Fruit fly (Drosophila melanogaster) whole organism, prepupa: ENCODE data around the gene CG33331.

ENCODE experiments used
- Blimp-1 ChIP-seq: fragments of 200-800 bp; sonication (Bioruptor generic); optimal IDR thresholded peaks from 3 replicates; lab custom pipeline; 2017; ENCODE audit warnings: missing biosample characterization, missing genetic modification characterization, mild to moderate bottlenecking, moderate library complexity, missing genetic modification reagents
- CG10631 ChIP-seq: fragments of 200-800 bp; sonication (Bioruptor generic); optimal IDR thresholded peaks from 2 replicates; lab custom pipeline; 2016; ENCODE audit warnings: missing biosample characterization, missing genetic modification characterization
- CG10669 ChIP-seq: fragments of 200-800 bp; sonication (Bioruptor generic); optimal IDR thresholded peaks from 3 replicates; lab custom pipeline; 2018; ENCODE audit warnings: missing biosample characterization, mild to moderate bottlenecking, missing genetic modification characterization, moderate library complexity
- CG11762 ChIP-seq: fragments of 200-800 bp; sonication (Bioruptor generic); optimal IDR thresholded peaks from 3 replicates; lab custom pipeline; 2016; ENCODE audit warnings: missing biosample characterization, missing genetic modification characterization; ENCODE audit not compliant: insufficient read depth
- CG11902 ChIP-seq: fragments of 200-800 bp; sonication (Bioruptor generic); optimal IDR thresholded peaks from 3 replicates; lab custom pipeline; 2016; ENCODE audit warnings: missing biosample characterization, missing genetic modification characterization
- CG15336 ChIP-seq: fragments of 200-800 bp; sonication (Bioruptor generic); IDR thresholded peaks from 2 replicates; pipeline ENCODE4 v1.3.6; 2022; ENCODE audit warnings: missing biosample characterization, missing genetic modification characterization
- CG1621 ChIP-seq: fragments of 200-800 bp; sonication (Bioruptor generic); optimal IDR thresholded peaks from 3 replicates; lab custom pipeline; 2018; ENCODE audit warnings: missing biosample characterization, mild to moderate bottlenecking, missing genetic modification characterization
- CG16779 ChIP-seq: fragments of 200-800 bp; sonication (Bioruptor generic); optimal IDR thresholded peaks from 3 replicates; lab custom pipeline; 2017; ENCODE audit warnings: missing biosample characterization, mild to moderate bottlenecking, missing genetic modification characterization
- CG3032 ChIP-seq: fragments of 200-800 bp; optimal IDR thresholded peaks from 2 replicates; lab custom pipeline; 2019; ENCODE audit warnings: missing biosample characterization, mild to moderate bottlenecking, missing genetic modification characterization, moderate library complexity
- CG31627 ChIP-seq: fragments of 200-800 bp; sonication (Bioruptor generic); optimal IDR thresholded peaks from 3 replicates; lab custom pipeline; 2016; ENCODE audit warnings: missing biosample characterization, missing genetic modification characterization
- CG32006 ChIP-seq: fragments of 200-800 bp; sonication (Bioruptor generic); optimal IDR thresholded peaks from 3 replicates; lab custom pipeline; 2017; ENCODE audit warnings: missing biosample characterization, mild to moderate bottlenecking, missing genetic modification characterization
- CG3919 ChIP-seq: fragments of 200-800 bp; sonication (Bioruptor generic); optimal IDR thresholded peaks from 3 replicates; lab custom pipeline; 2016; ENCODE audit warnings: missing biosample characterization, missing genetic modification characterization
- CG4318 ChIP-seq: fragments of 200-800 bp; sonication (Bioruptor generic); optimal IDR thresholded peaks from 3 replicates; lab custom pipeline; 2017; ENCODE audit warnings: missing biosample characterization, mild to moderate bottlenecking, missing genetic modification characterization
- CG6163 ChIP-seq: fragments of 200-800 bp; sonication (Bioruptor generic); IDR thresholded peaks from 3 replicates; pipeline ENCODE4 v1.3.6; 2022; ENCODE audit warnings: missing biosample characterization, missing genetic modification characterization
- CG6276 ChIP-seq: fragments of 200-800 bp; sonication (Bioruptor generic); optimal IDR thresholded peaks from 2 replicates; lab custom pipeline; 2017; ENCODE audit warnings: missing biosample characterization, mild to moderate bottlenecking, missing genetic modification characterization
- CG6808 ChIP-seq: fragments of 200-800 bp; sonication (Bioruptor generic); optimal IDR thresholded peaks from 3 replicates; lab custom pipeline; 2017; ENCODE audit warnings: missing biosample characterization, missing genetic modification characterization, mild to moderate bottlenecking, moderate library complexity, missing genetic modification reagents
- CG6854 ChIP-seq: fragments of 200-800 bp; sonication (Bioruptor generic); optimal IDR thresholded peaks from 2 replicates; lab custom pipeline; 2017; ENCODE audit warnings: missing biosample characterization, mild to moderate bottlenecking, missing genetic modification characterization
- CG7368 ChIP-seq: fragments of 200-800 bp; sonication (Bioruptor generic); optimal IDR thresholded peaks from 3 replicates; lab custom pipeline; 2016; ENCODE audit warnings: missing biosample characterization, missing genetic modification characterization
- CG8319 ChIP-seq: fragments of 200-800 bp; sonication (Bioruptor generic); optimal IDR thresholded peaks from 3 replicates; lab custom pipeline; 2016; ENCODE audit warnings: missing biosample characterization, missing genetic modification characterization
- CG8632 ChIP-seq: fragments of 200-800 bp; sonication (Bioruptor generic); optimal IDR thresholded peaks from 3 replicates; lab custom pipeline; 2016; ENCODE audit warnings: missing biosample characterization, missing genetic modification characterization
- Eip75B ChIP-seq: fragments of 200-800 bp; sonication (Bioruptor generic); optimal IDR thresholded peaks from 3 replicates; lab custom pipeline; 2016; ENCODE audit warnings: missing biosample characterization, missing genetic modification characterization
- Eip78C ChIP-seq: fragments of 200-800 bp; sonication (Bioruptor generic); peaks from one replicate; lab custom pipeline; 2016; ENCODE audit warnings: missing biosample characterization, missing genetic modification characterization
- Eip93F ChIP-seq: fragments of 200-800 bp; sonication (Bioruptor generic); optimal IDR thresholded peaks from 2 replicates; lab custom pipeline; 2016; ENCODE audit warnings: missing biosample characterization, mild to moderate bottlenecking, missing genetic modification characterization
- Ets21C ChIP-seq: fragments of 200-800 bp; sonication (Bioruptor generic); optimal IDR thresholded peaks from 3 replicates; lab custom pipeline; 2016; ENCODE audit warnings: missing biosample characterization, missing genetic modification characterization
- Ets96B ChIP-seq: fragments of 200-800 bp; optimal IDR thresholded peaks from 2 replicates; lab custom pipeline; 2019; ENCODE audit warnings: missing biosample characterization, mild to moderate bottlenecking, missing genetic modification characterization, moderate library complexity
- Hr38 ChIP-seq: sonication (Bioruptor generic); optimal IDR thresholded peaks from 2 replicates; lab custom pipeline; 2016; ENCODE audit warnings: missing biosample characterization, missing genetic modification characterization
- Hr39 ChIP-seq: fragments of 200-800 bp; sonication (Bioruptor generic); optimal IDR thresholded peaks from 2 replicates; lab custom pipeline; 2016; ENCODE audit warnings: missing biosample characterization, missing genetic modification characterization
- Hr4 ChIP-seq: fragments of 200-800 bp; sonication (Bioruptor generic); optimal IDR thresholded peaks from 3 replicates; lab custom pipeline; 2016; ENCODE audit warnings: missing biosample characterization, missing genetic modification characterization
- Lpt ChIP-seq: fragments of 200-800 bp; sonication (Bioruptor generic); optimal IDR thresholded peaks from 3 replicates; lab custom pipeline; 2016; ENCODE audit warnings: missing biosample characterization, missing genetic modification characterization
- Met ChIP-seq: fragments of 200-800 bp; sonication (Bioruptor generic); optimal IDR thresholded peaks from 3 replicates; lab custom pipeline; 2016; ENCODE audit warnings: missing biosample characterization, missing genetic modification characterization
- OdsH ChIP-seq: fragments of 200-800 bp; sonication (Bioruptor generic); optimal IDR thresholded peaks from 3 replicates; lab custom pipeline; 2016; ENCODE audit warnings: missing biosample characterization, missing genetic modification characterization
- Smox ChIP-seq: fragments of 200-800 bp; sonication (Bioruptor generic); optimal IDR thresholded peaks from 3 replicates; lab custom pipeline; 2016; ENCODE audit warnings: missing biosample characterization, missing genetic modification characterization
- Sox102F ChIP-seq: fragments of 200-800 bp; sonication (Bioruptor generic); optimal IDR thresholded peaks from 2 replicates; lab custom pipeline; 2016; ENCODE audit warnings: missing biosample characterization, mild to moderate bottlenecking, missing genetic modification characterization
- Sox14 ChIP-seq: fragments of 200-800 bp; sonication (Bioruptor generic); optimal IDR thresholded peaks from 3 replicates; lab custom pipeline; 2016; ENCODE audit warnings: missing biosample characterization, missing genetic modification characterization
- achi ChIP-seq: fragments of 200-800 bp; sonication (Bioruptor generic); optimal IDR thresholded peaks from 3 replicates; lab custom pipeline; 2016; ENCODE audit warnings: missing biosample characterization, missing genetic modification characterization
- dac ChIP-seq: fragments of 200-800 bp; sonication (Bioruptor generic); optimal IDR thresholded peaks from 2 replicates; lab custom pipeline; 2017; ENCODE audit warnings: missing biosample characterization, mild to moderate bottlenecking, missing genetic modification characterization
- dsx ChIP-seq: fragments of 200-800 bp; optimal IDR thresholded peaks from 3 replicates; lab custom pipeline; 2019; ENCODE audit warnings: missing biosample characterization, mild to moderate bottlenecking, missing genetic modification characterization, moderate library complexity; ENCODE audit not compliant: poor library complexity, severe bottlenecking
- eg ChIP-seq: fragments of 200-800 bp; sonication (Bioruptor generic); IDR thresholded peaks from 3 replicates; pipeline ENCODE4 v1.3.6; 2022; ENCODE audit warnings: missing biosample characterization, missing genetic modification characterization
- esn ChIP-seq: fragments of 200-800 bp; sonication (Bioruptor generic); optimal IDR thresholded peaks from 2 replicates; lab custom pipeline; 2016; ENCODE audit warnings: missing biosample characterization, mild to moderate bottlenecking, missing genetic modification characterization, moderate library complexity
- fd59A ChIP-seq: fragments of 200-800 bp; sonication (Bioruptor generic); optimal IDR thresholded peaks from 2 replicates; lab custom pipeline; 2017; ENCODE audit warnings: missing biosample characterization, mild to moderate bottlenecking, missing genetic modification characterization, missing genetic modification reagents
- salr ChIP-seq, 2 experiments: fragments of 200-800 bp; sonication (Bioruptor generic); optimal IDR thresholded peaks; 3 replicates each; lab custom pipeline; 2016 to 2018; ENCODE audit warnings: missing biosample characterization in 2 of 2, missing genetic modification characterization in 2 of 2, mild to moderate bottlenecking in 1 of 2
- spab ChIP-seq: fragments of 200-800 bp; sonication (Bioruptor generic); optimal IDR thresholded peaks from 2 replicates; lab custom pipeline; 2017; ENCODE audit warnings: missing biosample characterization, mild to moderate bottlenecking, missing genetic modification characterization, missing genetic modification reagents
- ss ChIP-seq, 2 experiments: fragments of 200-800 bp; sonication (Bioruptor generic); optimal IDR thresholded peaks; 2 replicates in 1 of 2; 3 replicates in 1 of 2; lab custom pipeline; 2017 to 2018; ENCODE audit warnings: mild to moderate bottlenecking in 2 of 2, missing biosample characterization in 2 of 2, missing genetic modification characterization in 2 of 2, moderate library complexity in 1 of 2
- svp ChIP-seq: fragments of 200-800 bp; sonication (Bioruptor generic); peaks from one replicate; lab custom pipeline; 2016; ENCODE audit warnings: missing biosample characterization, missing genetic modification characterization
- topi ChIP-seq: fragments of 200-800 bp; sonication (Bioruptor generic); optimal IDR thresholded peaks from 3 replicates; lab custom pipeline; 2016; ENCODE audit warnings: missing biosample characterization, missing genetic modification characterization
- vri ChIP-seq: fragments of 200-800 bp; sonication (Bioruptor generic); optimal IDR thresholded peaks from 3 replicates; lab custom pipeline; 2016; ENCODE audit warnings: missing biosample characterization, mild to moderate bottlenecking, missing genetic modification characterization

CG33331 gene

DNA sequence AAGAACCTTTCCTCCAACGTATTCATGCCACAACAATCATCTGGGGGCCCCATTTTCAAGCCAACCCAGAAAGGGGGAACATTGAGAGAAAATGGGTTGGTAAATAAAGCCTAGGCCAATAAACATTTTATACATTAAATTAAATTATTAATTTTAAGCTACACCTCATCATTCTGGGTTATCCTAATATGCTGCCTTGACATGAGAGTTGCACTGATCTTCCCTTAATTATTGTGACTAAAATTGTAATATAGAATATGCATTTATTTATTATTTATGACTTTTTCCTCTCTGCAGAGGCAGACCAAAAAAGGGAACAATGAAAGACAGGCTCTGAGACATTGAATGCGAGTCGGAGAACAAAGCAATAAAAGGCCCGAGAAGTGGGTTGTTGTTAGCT is 38.4 kb upstream of the CG33331 start (continued):
- TF ChIP-seq CG8632 (GFP tag; lab: Kevin White, UChicago) = no peak
- no peak for TF ChIP-seq CG7368 (GFP tag; lab: Kevin White, UChicago)
- no peak for TF ChIP-seq Sox102F (GFP tag; lab: Kevin White, UChicago)
- no peak for TF ChIP-seq dac
- TF ChIP-seq CG6808 (GFP tag; lab: Kevin White, UChicago) = peak; percentile 38
- TF ChIP-seq Hr39 (GFP tag; lab: Kevin White, UChicago) = no peak
- TF ChIP-seq Ets96B = peak; percentile 64
- TF ChIP-seq Eip93F (GFP tag; lab: Kevin White, UChicago) = no peak
- TF ChIP-seq Met (GFP tag; lab: Kevin White, UChicago) = no peak
- TF ChIP-seq achi (GFP tag; lab: Kevin White, UChicago) = peak; percentile 21
- TF ChIP-seq CG4318 (GFP tag; lab: Kevin White, UChicago) = peak; percentile 5
- peak; percentile 5 for TF ChIP-seq CG10631 (GFP tag; lab: Kevin White, UChicago)
- TF ChIP-seq CG32006 (GFP tag; lab: Kevin White, UChicago) = peak; percentile 35
- TF ChIP-seq CG6276 (GFP tag; lab: Kevin White, UChicago) = peak; percentile 18
- TF ChIP-seq dsx (GFP tag; lab: Kevin White, UChicago) = peak; percentile 58
- peak; percentile 19 for TF ChIP-seq Sox14 (GFP tag; lab: Kevin White, UChicago)
- peak; percentile 45 for TF ChIP-seq CG3032 (tag; lab: Kevin White, UChicago)
- peak; percentile 39 for TF ChIP-seq CG3919 (GFP tag; lab: Kevin White, UChicago)
- TF ChIP-seq Blimp-1 (GFP tag; lab: Kevin White, UChicago) = no peak
- no peak for TF ChIP-seq Hr4
- TF ChIP-seq svp (GFP tag; lab: Kevin White, UChicago) = no peak
- TF ChIP-seq Eip78C (GFP tag; lab: Kevin White, UChicago) = peak; percentile 79
- TF ChIP-seq Hr38 = no peak
- TF ChIP-seq fd59A (GFP tag; lab: Kevin White, UChicago) = peak; percentile 40
- TF ChIP-seq, all 60 proteins: peak for 23

DNA sequence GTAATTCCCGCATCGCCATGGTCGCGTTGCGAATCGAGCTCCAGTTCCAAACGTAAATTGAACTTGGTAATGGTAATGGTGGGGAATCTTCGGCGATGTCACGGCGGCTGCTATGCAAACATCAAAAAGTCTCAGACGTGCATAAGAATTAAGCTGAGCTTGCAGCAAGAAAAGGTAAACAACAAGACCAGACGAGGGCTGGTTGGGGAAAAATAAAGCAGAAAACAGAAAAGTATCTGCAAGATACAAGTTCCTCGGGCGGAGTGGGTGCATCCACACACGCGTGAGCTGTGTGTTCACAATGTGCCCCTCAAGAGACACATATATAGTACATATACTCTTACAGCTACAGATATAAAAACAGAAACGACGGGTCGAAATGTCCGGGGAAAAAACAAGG is 33.6 kb upstream of the CG33331 start:
- TF ChIP-seq Met (GFP tag; lab: Kevin White, UChicago) (no peak), CG6163 (GFP tag; lab: Robert Waterston, UW) (no peak), CG10669 (peak; percentile 12), Sox102F (GFP tag; lab: Kevin White, UChicago) (no peak), salr (GFP tag; optimal IDR thresholded peaks at IDR 0.05; lab: Kevin White, UChicago) (no peak), CG6854 (no peak), svp (GFP tag; lab: Kevin White, UChicago) (no peak), Hr38 (no peak), dsx (GFP tag; lab: Kevin White, UChicago) (peak; percentile 25), ss (GFP tag; optimal IDR thresholded peaks at IDR 0.05; lab: Kevin White, UChicago) (peak; percentile 38 to 59), CG1621 (tag; lab: Kevin White, UChicago) (peak; percentile 50), CG32006 (GFP tag; lab: Kevin White, UChicago) (no peak), CG3919 (GFP tag; lab: Kevin White, UChicago) (peak; percentile 1), CG6808 (GFP tag; lab: Kevin White, UChicago) (peak; percentile 43), Eip78C (GFP tag; lab: Kevin White, UChicago) (peak; percentile 53), spab (GFP tag; lab: Kevin White, UChicago) (peak; percentile 18), Ets96B (no peak), Eip75B (GFP tag; lab: Kevin White, UChicago) (peak; percentile 16), fd59A (GFP tag; lab: Kevin White, UChicago) (no peak), CG31627 (GFP tag; lab: Kevin White, UChicago) (no peak)

DNA sequence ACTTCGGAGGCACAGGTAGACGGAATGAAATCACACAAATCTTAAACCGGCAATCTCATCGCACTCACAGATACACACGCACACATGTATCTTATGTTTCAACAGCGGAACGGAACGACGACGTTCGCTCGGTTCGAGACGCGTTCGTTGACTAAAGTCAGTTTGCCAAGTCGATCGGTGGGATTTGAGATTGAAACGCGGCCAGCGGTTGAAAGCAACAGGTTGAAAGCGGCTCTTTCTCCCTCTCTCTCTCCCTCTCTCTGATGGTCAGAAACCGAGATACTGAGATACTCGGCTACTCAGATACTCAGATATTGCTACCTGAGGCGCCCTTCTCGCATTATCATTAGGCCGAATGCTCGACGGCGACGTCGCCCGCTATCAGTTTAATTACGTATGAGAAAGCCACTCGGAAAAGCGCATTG is 32.5 kb upstream of the CG33331 start:
- peak; percentile 81 for TF ChIP-seq vri
- peak; percentile 27 for TF ChIP-seq CG11762 (GFP tag; lab: Kevin White, UChicago)
- peak; percentile 62 for TF ChIP-seq CG6808 (GFP tag; lab: Kevin White, UChicago)
- no peak for TF ChIP-seq CG31627 (GFP tag; lab: Kevin White, UChicago)
- no peak for TF ChIP-seq salr (GFP tag; optimal IDR thresholded peaks at IDR 0.05; lab: Kevin White, UChicago)
- peak; percentile 66 for TF ChIP-seq topi (GFP tag; lab: Kevin White, UChicago)
- no peak for TF ChIP-seq CG11902 (GFP tag; lab: Kevin White, UChicago)
- peak; percentile 56 for TF ChIP-seq Lpt (GFP tag; lab: Kevin White, UChicago)
- TF ChIP-seq CG8319 (GFP tag; lab: Kevin White, UChicago) = no peak
- TF ChIP-seq CG16779 (tag; lab: Kevin White, UChicago) = peak; percentile 74
- no peak for TF ChIP-seq dac
- TF ChIP-seq CG6854 = peak; percentile 94
- peak; percentile 70; the same call in 2 of the 3 replicates for TF ChIP-seq eg (GFP tag; lab: Robert Waterston, UW)
- TF ChIP-seq Ets21C (GFP tag; lab: Kevin White, UChicago) = no peak
- TF ChIP-seq Ets96B = peak; percentile 12
- TF ChIP-seq OdsH (GFP tag; lab: Kevin White, UChicago) = no peak
- no peak for TF ChIP-seq Smox (GFP tag; lab: Kevin White, UChicago)
- peak; percentile 71 for TF ChIP-seq esn (GFP tag; lab: Kevin White, UChicago)
- TF ChIP-seq CG15336 (GFP tag; lab: Robert Waterston, UW) = no peak; the same call in 1 of the 2 replicates
- TF ChIP-seq svp (GFP tag; lab: Kevin White, UChicago) = peak; percentile 66
- TF ChIP-seq CG7368 (GFP tag; lab: Kevin White, UChicago) = peak; percentile 42
